Fruit fly (Drosophila melanogaster) Kc167 (cell line): ENCODE data around the gene RhoGEF3.

ENCODE experiments used
- Myc ChIP-seq: fragments of >200 bp; optimal IDR thresholded peaks from 2 replicates; lab custom pipeline; 2017; ENCODE audit warnings: missing external identifiers
- Sin3A ChIP-seq: fragments of >200 bp; optimal IDR thresholded peaks from 2 replicates; lab custom pipeline; 2018; ENCODE audit warnings: missing external identifiers
- h ChIP-seq: fragments of >200 bp; optimal IDR thresholded peaks from 3 replicates; lab custom pipeline; 2018; ENCODE audit warnings: missing external identifiers
- insv ChIP-seq: fragments of >200 bp; optimal IDR thresholded peaks from 3 replicates; lab custom pipeline; 2018; ENCODE audit warnings: missing external identifiers
- psq ChIP-seq: fragments of >200 bp; optimal IDR thresholded peaks from 2 replicates; lab custom pipeline; 2017; ENCODE audit warnings: missing external identifiers
- ttk ChIP-seq: sonication (Bioruptor generic); optimal IDR thresholded peaks from 2 replicates; lab custom pipeline; 2017; ENCODE audit warnings: missing external identifiers

RhoGEF3 gene

DNA sequence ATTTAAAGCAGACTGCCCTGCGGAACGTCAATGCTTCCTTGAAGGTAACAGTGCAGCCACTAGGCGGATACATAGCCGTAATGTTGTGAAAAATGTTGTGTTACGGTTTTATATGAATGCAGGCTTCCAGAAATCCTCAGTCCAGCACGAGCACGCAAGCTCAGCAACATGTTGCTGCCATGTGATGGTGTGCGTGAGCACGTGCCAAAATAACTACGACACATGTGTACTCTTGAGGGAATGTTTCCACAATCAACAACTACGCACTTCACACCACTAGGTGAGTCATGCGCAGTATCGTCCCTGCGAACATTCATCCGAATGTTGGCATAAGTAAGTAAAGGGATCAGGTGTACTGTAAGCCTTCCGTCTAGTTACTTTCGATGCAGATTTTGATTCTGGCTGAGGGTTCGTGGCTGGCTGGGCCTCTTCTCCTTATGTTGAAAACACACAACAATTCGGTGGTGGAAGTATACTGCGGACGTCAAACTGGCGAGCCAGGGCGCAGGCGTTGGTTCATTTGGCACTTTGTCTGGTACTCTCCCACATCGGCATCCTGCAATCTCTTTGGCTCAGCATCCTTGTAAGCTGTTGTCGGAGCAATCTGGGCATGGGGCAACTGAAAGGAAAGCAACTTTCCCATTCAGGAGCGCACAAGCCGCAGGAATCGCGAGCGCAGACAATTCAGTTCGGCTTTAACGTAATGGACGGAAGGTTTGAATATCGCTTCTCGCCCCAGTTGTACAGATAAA, at the start of gene RhoGEF3:
Gene RhoGEF3, plus strand, starts transcription at position 702 of the 752 bp plus-strand sequence.
- TF ChIP-seq psq (lab: Kevin White, UChicago): no peak
- TF ChIP-seq ttk (lab: Kevin White, UChicago): no peak
- TF ChIP-seq Myc (lab: Kevin White, UChicago): no peak
- no peak for TF ChIP-seq h (lab: Kevin White, UChicago)
- TF ChIP-seq insv (lab: Kevin White, UChicago): no peak
- no peak for TF ChIP-seq Sin3A (lab: Kevin White, UChicago)

DNA sequence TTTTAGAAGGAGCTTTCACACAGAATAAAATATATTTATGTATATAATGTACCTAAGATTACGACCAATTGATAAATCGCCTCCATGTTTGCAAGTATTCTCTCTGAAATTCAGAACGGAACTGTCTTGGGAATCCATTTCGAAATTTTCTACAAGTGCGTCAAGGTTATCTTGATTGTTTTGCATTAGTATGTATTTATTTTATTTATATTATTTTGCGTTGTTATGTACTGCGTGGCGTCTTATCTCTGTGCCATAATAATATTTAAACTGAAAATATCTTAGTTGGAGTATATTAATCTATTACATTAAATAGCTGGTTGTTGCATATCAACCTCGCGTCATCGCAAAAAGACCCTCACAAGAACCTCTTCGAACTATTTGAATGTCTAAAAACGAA, 45.7 kb upstream of the RhoGEF3 start, which contains the start of gene CG42846:
Gene CG42846, minus strand, starts transcription at position 101 of the 400 bp plus-strand sequence.
- TF ChIP-seq psq (lab: Kevin White, UChicago): no peak
- TF ChIP-seq Sin3A (lab: Kevin White, UChicago): no peak
- no peak for TF ChIP-seq h (lab: Kevin White, UChicago)
- TF ChIP-seq Myc (lab: Kevin White, UChicago): no peak
- no peak for TF ChIP-seq insv (lab: Kevin White, UChicago)
- no peak for TF ChIP-seq ttk (lab: Kevin White, UChicago)

- TF ChIP-seq insv (lab: Kevin White, UChicago): no peak
- TF ChIP-seq h (lab: Kevin White, UChicago): no peak
- no peak for TF ChIP-seq Myc (lab: Kevin White, UChicago)
- TF ChIP-seq ttk (lab: Kevin White, UChicago): no peak
- TF ChIP-seq psq (lab: Kevin White, UChicago): no peak
Measured at dm6 chr3L:232267-232666, 45.0 kb upstream of the RhoGEF3 start, which contains the start of gene CG34454. Gene CG34454, minus strand, starts transcription at chr3L:232350.

dm6 chr3L:233251-233650, 44.0 kb upstream of the RhoGEF3 start, which contains the start of gene CG34453:
Gene CG34453, minus strand, starts transcription at chr3L:233351.
- no peak for TF ChIP-seq h (lab: Kevin White, UChicago)
- TF ChIP-seq Sin3A (lab: Kevin White, UChicago): no peak
- TF ChIP-seq Myc (lab: Kevin White, UChicago): no peak
- no peak for TF ChIP-seq psq (lab: Kevin White, UChicago)
- TF ChIP-seq insv (lab: Kevin White, UChicago): no peak

dm6 chr3L:234337-234736, 42.9 kb upstream of the RhoGEF3 start:
- TF ChIP-seq Sin3A (lab: Kevin White, UChicago) (no peak), psq (lab: Kevin White, UChicago) (no peak), Myc (lab: Kevin White, UChicago) (no peak), ttk (lab: Kevin White, UChicago) (no peak), insv (lab: Kevin White, UChicago) (no peak), h (lab: Kevin White, UChicago) (no peak)

- TF ChIP-seq h (lab: Kevin White, UChicago): no peak
- no peak for TF ChIP-seq ttk (lab: Kevin White, UChicago)
- TF ChIP-seq psq (lab: Kevin White, UChicago): no peak
- no peak for TF ChIP-seq Myc (lab: Kevin White, UChicago)
Measured at dm6 chr3L:246644-247199, 30.5 kb upstream of the RhoGEF3 start.

dm6 chr3L:247482-248225, 29.6 kb upstream of the RhoGEF3 start, which contains the start of gene mthl14:
Gene mthl14, plus strand, starts transcription at chr3L:247491.
- TF ChIP-seq ttk (lab: Kevin White, UChicago) (no peak), h (lab: Kevin White, UChicago) (no peak), psq (lab: Kevin White, UChicago) (no peak)

DNA sequence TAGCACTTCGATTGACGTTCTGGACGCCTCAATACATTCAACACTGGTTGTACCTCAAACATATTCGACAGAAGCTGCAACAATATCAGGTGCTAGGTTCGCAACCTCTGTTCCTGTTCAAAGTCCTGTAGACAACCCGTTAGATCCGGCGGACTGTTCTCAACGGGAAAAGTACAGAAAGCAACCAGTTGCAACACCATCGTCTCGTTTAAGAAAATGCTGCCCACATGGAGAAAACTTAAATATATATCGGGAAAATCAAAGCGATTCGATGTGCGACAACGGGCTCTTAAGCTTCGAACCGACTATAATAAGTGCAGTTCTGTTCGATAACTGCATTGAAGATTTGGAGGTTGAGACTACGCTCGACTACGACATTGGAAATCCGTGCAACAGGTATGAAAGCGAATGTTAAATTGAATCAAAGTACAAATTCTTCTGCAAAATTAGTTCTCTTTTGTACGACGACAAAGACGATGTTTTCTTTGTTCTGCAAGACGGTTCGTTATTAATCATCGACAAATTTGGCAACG, 28.9 kb upstream of the RhoGEF3 start:
- TF ChIP-seq Sin3A (lab: Kevin White, UChicago) (no peak), psq (lab: Kevin White, UChicago) (no peak), ttk (lab: Kevin White, UChicago) (no peak), Myc (lab: Kevin White, UChicago) (no peak), h (lab: Kevin White, UChicago) (no peak), insv (lab: Kevin White, UChicago) (no peak)

DNA sequence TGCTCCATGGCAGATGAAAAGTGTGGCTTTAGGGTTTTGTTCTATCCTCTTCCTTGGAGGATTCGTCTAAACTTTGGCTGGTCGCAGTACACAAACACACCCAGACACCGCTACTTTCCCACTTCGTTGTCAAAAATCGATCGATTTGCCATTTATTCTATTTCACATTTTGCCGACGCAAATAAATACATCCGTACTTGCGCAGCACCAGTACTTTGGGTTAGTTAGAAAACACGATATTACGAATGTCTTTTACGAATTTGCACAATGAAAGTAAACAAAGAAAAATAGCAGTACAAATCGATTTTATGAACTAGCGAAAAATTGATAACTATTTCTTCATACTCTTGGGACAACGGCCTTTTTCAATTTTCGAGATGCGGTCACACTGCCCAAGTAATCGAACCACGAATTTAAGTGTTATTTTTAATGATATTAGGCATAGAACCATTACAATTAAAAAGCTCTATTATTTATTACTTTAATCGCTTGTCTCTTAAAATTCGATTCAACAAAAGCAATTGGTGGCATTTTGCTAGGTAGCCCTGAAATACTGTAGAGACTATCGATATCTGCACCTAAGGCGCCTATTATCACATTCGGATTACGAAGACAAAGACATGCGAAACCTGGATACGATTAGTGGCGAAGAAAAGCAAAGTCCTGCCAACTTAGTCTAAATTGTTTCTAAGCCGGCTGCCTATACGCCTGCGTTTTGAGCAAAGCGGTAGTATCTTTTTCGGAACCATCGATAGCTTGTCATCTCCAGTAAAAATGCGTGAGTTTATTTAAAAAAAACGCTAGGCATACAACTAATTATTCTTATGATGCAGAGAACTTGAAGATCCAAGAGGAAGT, 19.4 kb upstream of the RhoGEF3 start, which contains the start of the genes DIP2 and wac:
Gene DIP2, minus strand, starts transcription at position 337 of the 858 bp plus-strand sequence.
Gene wac, plus strand, starts transcription at position 559 of the 858 bp plus-strand sequence.
- no peak for TF ChIP-seq insv (lab: Kevin White, UChicago)
- TF ChIP-seq psq (lab: Kevin White, UChicago): no peak
- TF ChIP-seq Sin3A (lab: Kevin White, UChicago): no peak
- TF ChIP-seq Myc (lab: Kevin White, UChicago): no peak
- TF ChIP-seq h (lab: Kevin White, UChicago): no peak
- TF ChIP-seq ttk (lab: Kevin White, UChicago): no peak

DNA sequence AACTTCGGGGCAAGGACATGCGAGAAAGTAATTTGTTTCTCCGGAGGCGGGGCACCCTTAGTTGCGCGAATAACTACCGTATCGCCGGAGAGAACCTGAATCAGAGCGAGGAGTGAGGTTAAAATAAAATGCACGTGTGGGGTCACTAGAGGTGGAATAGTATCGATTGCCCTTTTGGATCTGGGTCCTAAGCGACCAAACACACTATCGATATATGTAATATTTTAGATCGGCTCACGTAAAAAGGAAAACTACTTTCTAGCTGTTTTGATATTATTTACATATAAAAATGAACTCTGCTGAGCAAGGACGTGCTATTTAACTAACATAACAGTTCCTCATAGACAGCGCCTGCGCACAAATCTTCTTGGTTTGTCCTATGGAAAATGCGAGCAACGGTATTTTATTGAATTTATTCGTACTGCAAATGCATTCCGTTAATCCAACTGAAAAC, 14.5 kb upstream of the RhoGEF3 start:
- TF ChIP-seq h (lab: Kevin White, UChicago) (no peak), psq (lab: Kevin White, UChicago) (no peak), Myc (lab: Kevin White, UChicago) (no peak), insv (lab: Kevin White, UChicago) (no peak), ttk (lab: Kevin White, UChicago) (no peak), Sin3A (lab: Kevin White, UChicago) (no peak)
